Worm (Caenorhabditis elegans) whole organism, late embryonic: ENCODE results near the gene H14E04.2.

ENCODE experiments used
- C38D4.7 ChIP-seq: fragments of 200-800 bp; sonication (Bioruptor generic); optimal IDR thresholded peaks from 2 replicates; lab custom pipeline; 2018; ENCODE audit warnings: mild to moderate bottlenecking, missing genetic modification characterization, moderate library complexity, missing compliant biosample characterization
- K09A11.1 ChIP-seq: sonication (generic microtip); optimal IDR thresholded peaks from 2 replicates; lab custom pipeline; 2017; ENCODE audit warnings: antibody characterized with exemption, mild to moderate bottlenecking, missing genetic modification characterization, missing compliant biosample characterization; ENCODE audit not compliant: insufficient read depth
- Y22D7AL.16 ChIP-seq: sonication (generic microtip); optimal IDR thresholded peaks from 2 replicates; lab custom pipeline; 2016; ENCODE audit warnings: missing genetic modification characterization, missing compliant biosample characterization
- ahr-1 ChIP-seq: sonication (generic microtip); optimal IDR thresholded peaks from 2 replicates; lab custom pipeline; 2016; ENCODE audit warnings: missing genetic modification characterization, missing compliant biosample characterization
- ama-1 ChIP-seq: fragments of 150-350 bp; optimal IDR thresholded peaks from 2 replicates; lab custom pipeline; 2014
- ceh-19 ChIP-seq: fragments of 200-800 bp; sonication (Bioruptor generic); optimal IDR thresholded peaks from 2 replicates; lab custom pipeline; 2018; ENCODE audit warnings: mild to moderate bottlenecking, missing genetic modification characterization, missing compliant biosample characterization
- ceh-31 ChIP-seq: sonication (generic microtip); optimal IDR thresholded peaks from 2 replicates; lab custom pipeline; 2016; ENCODE audit warnings: missing genetic modification characterization, missing compliant biosample characterization
- ceh-34 ChIP-seq: sonication (generic microtip); optimal IDR thresholded peaks from 2 replicates; lab custom pipeline; 2016; ENCODE audit warnings: mild to moderate bottlenecking, missing genetic modification characterization, missing compliant biosample characterization
- ceh-45 ChIP-seq: fragments of 200-800 bp; sonication (Bioruptor generic); IDR thresholded peaks from 2 replicates; pipeline ENCODE4 v1.3.6; 2022; ENCODE audit warnings: missing genetic modification reagents, missing genetic modification characterization, missing compliant biosample characterization
- ceh-48 ChIP-seq: sonication (generic microtip); optimal IDR thresholded peaks from 2 replicates; lab custom pipeline; 2016; ENCODE audit warnings: missing genetic modification characterization, inconsistent platforms, missing compliant biosample characterization
- ceh-6 ChIP-seq: fragments of 200-800 bp; sonication (Bioruptor generic); optimal IDR thresholded peaks from 2 replicates; lab custom pipeline; 2018; ENCODE audit warnings: mild to moderate bottlenecking, missing genetic modification characterization, missing compliant biosample characterization
- ceh-9 ChIP-seq: sonication (generic microtip); optimal IDR thresholded peaks from 2 replicates; lab custom pipeline; 2016; ENCODE audit warnings: mild to moderate bottlenecking, missing genetic modification characterization, inconsistent platforms, missing compliant biosample characterization
- che-1 ChIP-seq: sonication (generic microtip); optimal IDR thresholded peaks from 2 replicates; lab custom pipeline; 2016; ENCODE audit warnings: mild to moderate bottlenecking, missing genetic modification characterization, missing compliant biosample characterization
- dmd-4 ChIP-seq: sonication (generic microtip); optimal IDR thresholded peaks from 2 replicates; lab custom pipeline; 2016; ENCODE audit warnings: borderline replicate concordance, missing genetic modification characterization, missing compliant biosample characterization
- elt-2 ChIP-seq: sonication (generic microtip); optimal IDR thresholded peaks from 2 replicates; lab custom pipeline; 2016; ENCODE audit warnings: missing genetic modification reagents, missing genetic modification characterization, missing compliant biosample characterization
- elt-4 ChIP-seq: sonication (generic microtip); optimal IDR thresholded peaks from 2 replicates; lab custom pipeline; 2016; ENCODE audit warnings: missing genetic modification characterization, missing compliant biosample characterization
- ets-4 ChIP-seq: sonication (generic microtip); optimal IDR thresholded peaks from 2 replicates; lab custom pipeline; 2016; ENCODE audit warnings: missing genetic modification characterization, missing compliant biosample characterization
- fax-1 ChIP-seq: sonication (generic microtip); optimal IDR thresholded peaks from 2 replicates; lab custom pipeline; 2016; ENCODE audit warnings: missing genotype, missing genetic modification characterization, missing compliant biosample characterization
- fkh-6 ChIP-seq: sonication (generic microtip); optimal IDR thresholded peaks from 2 replicates; lab custom pipeline; 2016; ENCODE audit warnings: missing genetic modification characterization, missing compliant biosample characterization
- gmeb-2 ChIP-seq: sonication (generic microtip); optimal IDR thresholded peaks from 2 replicates; lab custom pipeline; 2016; ENCODE audit warnings: missing genetic modification characterization, inconsistent platforms, missing compliant biosample characterization
- hlh-13 ChIP-seq: fragments of 200-800 bp; sonication (Bioruptor generic); optimal IDR thresholded peaks from 2 replicates; lab custom pipeline; 2018; ENCODE audit warnings: mild to moderate bottlenecking, missing genetic modification characterization, missing compliant biosample characterization
- hlh-15 ChIP-seq: sonication (generic microtip); optimal IDR thresholded peaks from 2 replicates; lab custom pipeline; 2016; ENCODE audit warnings: missing genetic modification characterization, missing compliant biosample characterization
- hlh-30 ChIP-seq: sonication (generic microtip); optimal IDR thresholded peaks from 2 replicates; lab custom pipeline; 2017; ENCODE audit warnings: antibody characterized with exemption, missing genetic modification characterization, missing compliant biosample characterization; ENCODE audit not compliant: insufficient read depth
- hlh-6 ChIP-seq: sonication (generic microtip); optimal IDR thresholded peaks from 2 replicates; lab custom pipeline; 2016; ENCODE audit warnings: missing genotype, missing genetic modification characterization, missing compliant biosample characterization
- hlh-8 ChIP-seq: sonication (generic microtip); optimal IDR thresholded peaks from 2 replicates; lab custom pipeline; 2016; ENCODE audit warnings: missing genotype, missing genetic modification characterization, missing compliant biosample characterization
- mec-3 ChIP-seq: sonication (generic microtip); optimal IDR thresholded peaks from 2 replicates; lab custom pipeline; 2016; ENCODE audit warnings: borderline replicate concordance, missing genetic modification characterization, missing compliant biosample characterization
- nfya-1 ChIP-seq: sonication (generic microtip); optimal IDR thresholded peaks from 2 replicates; lab custom pipeline; 2017; ENCODE audit warnings: missing genetic modification characterization, mild to moderate bottlenecking, missing compliant biosample characterization, antibody characterized with exemption, moderate library complexity
- odd-2 ChIP-seq: sonication (generic microtip); optimal IDR thresholded peaks from 2 replicates; lab custom pipeline; 2017; ENCODE audit warnings: antibody characterized with exemption, mild to moderate bottlenecking, missing genetic modification characterization, missing compliant biosample characterization
- pag-3 ChIP-seq: sonication (generic microtip); optimal IDR thresholded peaks from 2 replicates; lab custom pipeline; 2016; ENCODE audit warnings: missing compliant biosample characterization, missing genetic modification characterization, borderline replicate concordance
- pax-1 ChIP-seq: fragments of 150-350 bp; optimal IDR thresholded peaks from 2 replicates; lab custom pipeline; 2014; ENCODE audit warnings: missing biosample characterization, missing genetic modification characterization
- pha-2 ChIP-seq: sonication (generic microtip); optimal IDR thresholded peaks from 2 replicates; lab custom pipeline; 2017; ENCODE audit warnings: mild to moderate bottlenecking, missing genetic modification characterization, missing compliant biosample characterization
- sox-2 ChIP-seq: fragments of 200-800 bp; sonication (Bioruptor generic); IDR thresholded peaks from 2 replicates; pipeline ENCODE4 v1.3.6; 2022; ENCODE audit warnings: missing genetic modification reagents, missing genetic modification characterization, missing compliant biosample characterization
- sox-4 ChIP-seq: sonication (generic microtip); optimal IDR thresholded peaks from 2 replicates; lab custom pipeline; 2017; ENCODE audit warnings: mild to moderate bottlenecking, missing genetic modification characterization, inconsistent platforms, missing compliant biosample characterization
- syd-9 ChIP-seq: sonication (generic microtip); optimal IDR thresholded peaks from 2 replicates; lab custom pipeline; 2016; ENCODE audit warnings: mild to moderate bottlenecking, missing genetic modification characterization, moderate library complexity, missing compliant biosample characterization
- tbx-2 ChIP-seq: sonication (generic microtip); optimal IDR thresholded peaks from 2 replicates; lab custom pipeline; 2016; ENCODE audit warnings: missing genetic modification characterization, missing compliant biosample characterization
- ttx-3 ChIP-seq: sonication (generic microtip); optimal IDR thresholded peaks from 2 replicates; lab custom pipeline; 2016; ENCODE audit warnings: missing genetic modification reagents, missing genetic modification characterization, missing compliant biosample characterization
- unc-3 ChIP-seq, 2 experiments: fragments of 200-800 bp in 1 of 2; sonication (Bioruptor generic) in 1 of 2; sonication (generic microtip) in 1 of 2; conservative IDR thresholded peaks in 1 of 2; optimal IDR thresholded peaks in 1 of 2; 2 replicates each; pipeline versions ENCODE4 v1.3.6 to Lab custom; 2016 to 2022; ENCODE audit warnings: missing compliant biosample characterization in 2 of 2, missing genetic modification characterization in 2 of 2, missing genetic modification reagents in 1 of 2
- ztf-16 ChIP-seq: sonication (generic microtip); optimal IDR thresholded peaks from 2 replicates; lab custom pipeline; 2017; ENCODE audit warnings: missing genetic modification characterization, missing compliant biosample characterization

H14E04.2 gene

ce11 chrIII:2418981-2419380, 43.0 kb downstream of the H14E04.2 start:
- no peak for TF ChIP-seq mec-3 (tag; lab: Kevin White, UChicago)
- no peak for TF ChIP-seq hlh-15 (tag; lab: Kevin White, UChicago)
- no peak for TF ChIP-seq pag-3 (tag; lab: Kevin White, UChicago)
- TF ChIP-seq sox-4 (tag; lab: Kevin White, UChicago) = no peak
- TF ChIP-seq ceh-19 = no peak
- TF ChIP-seq hlh-8 (tag; lab: Kevin White, UChicago) = no peak
- TF ChIP-seq nfya-1 (tag; lab: Kevin White, UChicago) = no peak
- no peak for TF ChIP-seq dmd-4 (tag; lab: Kevin White, UChicago)
- TF ChIP-seq ceh-34 = no peak
- TF ChIP-seq fkh-6 (tag; lab: Kevin White, UChicago) = no peak
- TF ChIP-seq ttx-3 = no peak
- TF ChIP-seq ahr-1 (tag; lab: Kevin White, UChicago) = no peak
- no peak for TF ChIP-seq hlh-13 (GFP tag; lab: Kevin White, UChicago)
- TF ChIP-seq ceh-45 (GFP tag; lab: Robert Waterston, UW) = no peak
- TF ChIP-seq hlh-6 = no peak
- no peak for TF ChIP-seq sox-2 (GFP tag; lab: Robert Waterston, UW)
- TF ChIP-seq odd-2 (tag; lab: Kevin White, UChicago) = no peak
- TF ChIP-seq C38D4.7 (GFP tag; lab: Kevin White, UChicago) = no peak

- TF ChIP-seq syd-9 (tag; lab: Kevin White, UChicago) (no peak), ztf-16 (no peak), ceh-48 (tag; lab: Kevin White, UChicago) (peak; percentile 59), ceh-19 (no peak), unc-3 (GFP tag; conservative IDR thresholded peaks at IDR 0.05; lab: Robert Waterston, UW) (no peak), unc-3 (tag; optimal IDR thresholded peaks at IDR 0.05; lab: Kevin White, UChicago) (no peak)
Observed at ce11 chrIII:2419504-2419903, 43.5 kb downstream of the H14E04.2 start.

- TF ChIP-seq elt-2 (tag; lab: Kevin White, UChicago) = no peak
- no peak for TF ChIP-seq odd-2 (tag; lab: Kevin White, UChicago)
- TF ChIP-seq hlh-30 (tag; lab: Kevin White, UChicago) = no peak
- no peak for TF ChIP-seq gmeb-2 (tag; lab: Kevin White, UChicago)
- TF ChIP-seq che-1 (tag; lab: Kevin White, UChicago) = no peak
- no peak for TF ChIP-seq Y22D7AL.16
- no peak for TF ChIP-seq pha-2 (tag; lab: Kevin White, UChicago)
- TF ChIP-seq ceh-31 (tag; lab: Kevin White, UChicago) = no peak
- TF ChIP-seq ceh-6 (GFP tag; lab: Kevin White, UChicago) = no peak
- TF ChIP-seq elt-4 (tag; lab: Kevin White, UChicago) = no peak
- no peak for TF ChIP-seq dmd-4 (tag; lab: Kevin White, UChicago)
- TF ChIP-seq ama-1 = no peak
- TF ChIP-seq C38D4.7 (GFP tag; lab: Kevin White, UChicago) = no peak
- TF ChIP-seq ahr-1 (tag; lab: Kevin White, UChicago) = no peak
- TF ChIP-seq fax-1 (tag; lab: Kevin White, UChicago) = no peak
- no peak for TF ChIP-seq tbx-2 (tag; lab: Kevin White, UChicago)
- TF ChIP-seq K09A11.1 = no peak
- TF ChIP-seq ceh-9 (tag; lab: Kevin White, UChicago) = no peak
Observed at ce11 chrIII:2421226-2421625, 45.2 kb downstream of the H14E04.2 start.

ce11 chrIII:2423638-2424037, 47.6 kb downstream of the H14E04.2 start:
- TF ChIP-seq ceh-48 (tag; lab: Kevin White, UChicago) = peak; percentile 6
- no peak for TF ChIP-seq ets-4 (tag; lab: Kevin White, UChicago)
- TF ChIP-seq ceh-19 = no peak
- no peak for TF ChIP-seq pax-1 (tag; lab: Kevin White, UChicago)
